Fruit fly (Drosophila melanogaster): ENCODE data around the gene CG8578.

The CG8578 gene

dm6 chrX:15859869-15860268, 15.6 kb downstream of the CG8578 start, which contains the start of gene Gbeta13F:
Gbeta13F (plus strand) TSS chrX:15860115.
- TF ChIP-seq CG3032 (tag; optimal IDR thresholded peaks at IDR 0.05) (no peak), CG6163 (GFP tag; IDR thresholded peaks at IDR 0.05) (peak; percentile 34; the same call in 1 of the 3 replicates), CG10631 (GFP tag; optimal IDR thresholded peaks at IDR 0.05) (no peak), Hr38 (GFP tag; optimal IDR thresholded peaks at IDR 0.05) (no peak)

dm6 chrX:15860479-15860878, 16.2 kb downstream of the CG8578 start:
- TF ChIP-seq vri (GFP tag; optimal IDR thresholded peaks at IDR 0.05) (peak; percentile 64), CG11294 (GFP tag; IDR thresholded peaks at IDR 0.05) (no peak), OdsH (GFP tag; optimal IDR thresholded peaks at IDR 0.05) (no peak), fd85E (GFP tag; optimal IDR thresholded peaks at IDR 0.05) (no peak), CG6276 (GFP tag; optimal IDR thresholded peaks at IDR 0.05) (peak; percentile 62), CG31627 (GFP tag; optimal IDR thresholded peaks at IDR 0.05) (no peak), CG6808 (GFP tag; optimal IDR thresholded peaks at IDR 0.05) (peak; percentile 74), Blimp-1 (GFP tag; optimal IDR thresholded peaks at IDR 0.05) (peak; percentile 29), acj6 (GFP tag; optimal IDR thresholded peaks at IDR 0.05) (no peak), CG6792 (GFP tag; optimal IDR thresholded peaks at IDR 0.05) (no peak), CG3032 (tag; optimal IDR thresholded peaks at IDR 0.05) (peak; percentile 55), Eip93F (GFP tag; optimal IDR thresholded peaks at IDR 0.05) (peak; percentile 48), CG6854 (GFP tag; optimal IDR thresholded peaks at IDR 0.05) (peak; percentile 9), achi (GFP tag; optimal IDR thresholded peaks at IDR 0.05) (peak; percentile 36), CG3919 (GFP tag; optimal IDR thresholded peaks at IDR 0.05) (peak; percentile 42), CG10631 (GFP tag; optimal IDR thresholded peaks at IDR 0.05) (no peak), lz (GFP tag; optimal IDR thresholded peaks at IDR 0.05) (peak; percentile 20), CG6163 (GFP tag; IDR thresholded peaks at IDR 0.05) (peak; percentile 84), Ets96B (tag; optimal IDR thresholded peaks at IDR 0.05) (peak; percentile 51), Sox102F (GFP tag; optimal IDR thresholded peaks at IDR 0.05) (peak; percentile 33), Hr39 (GFP tag; optimal IDR thresholded peaks at IDR 0.05) (no peak), spab (GFP tag; optimal IDR thresholded peaks at IDR 0.05) (peak; percentile 45), topi (GFP tag; optimal IDR thresholded peaks at IDR 0.05) (peak; percentile 36), Hr4 (GFP tag; optimal IDR thresholded peaks at IDR 0.05) (no peak), Lpt (GFP tag; optimal IDR thresholded peaks at IDR 0.05) (peak; percentile 67), esn (GFP tag; optimal IDR thresholded peaks at IDR 0.05) (peak; percentile 15), CG9139 (GFP tag; optimal IDR thresholded peaks at IDR 0.05) (peak; percentile 77), svp (GFP tag) (peak; percentile 90), Eip75B (GFP tag; optimal IDR thresholded peaks at IDR 0.05) (peak; percentile 69), Ets21C (GFP tag; optimal IDR thresholded peaks at IDR 0.05) (no peak), Sox14 (GFP tag; optimal IDR thresholded peaks at IDR 0.05) (peak; percentile 86), Eip78C (GFP tag) (peak; percentile 38), fd59A (GFP tag; optimal IDR thresholded peaks at IDR 0.05) (peak; percentile 42), CG11762 (GFP tag; optimal IDR thresholded peaks at IDR 0.05; ENCODE audit: insufficient read depth) (no peak), CG8119 (GFP tag; IDR thresholded peaks at IDR 0.05) (no peak), net (GFP tag; optimal IDR thresholded peaks at IDR 0.05) (peak; percentile 38), Hr38 (GFP tag; optimal IDR thresholded peaks at IDR 0.05) (no peak), CG4318 (GFP tag; optimal IDR thresholded peaks at IDR 0.05) (no peak), CG11902 (GFP tag; optimal IDR thresholded peaks at IDR 0.05) (no peak), ss (GFP tag; optimal IDR thresholded peaks at IDR 0.05) (peak; percentile 70 to 82), CG10669 (GFP tag; optimal IDR thresholded peaks at IDR 0.05) (peak; percentile 53), CG1621 (tag; optimal IDR thresholded peaks at IDR 0.05) (peak; percentile 65), CG34406 (GFP tag; optimal IDR thresholded peaks at IDR 0.05) (peak; percentile 44), CG32006 (GFP tag; optimal IDR thresholded peaks at IDR 0.05) (peak; percentile 54), CG8319 (GFP tag; optimal IDR thresholded peaks at IDR 0.05) (peak; percentile 10), cyc (GFP tag; optimal IDR thresholded peaks at IDR 0.05) (no peak), Sox15 (GFP tag; optimal IDR thresholded peaks at IDR 0.05) (no peak), CG7368 (GFP tag; optimal IDR thresholded peaks at IDR 0.05) (peak; percentile 54), Met (GFP tag; optimal IDR thresholded peaks at IDR 0.05) (peak; percentile 21), eg (GFP tag; IDR thresholded peaks at IDR 0.05) (no peak; the same call in 2 of the 3 replicates)

Data from whole organism, prepupa.